Fruit fly (Drosophila melanogaster) whole organism, embryonic: ENCODE results near the gene ham.

Experiments used
- Bdp1 ChIP-seq: fragments of 200-800 bp; sonication (Bioruptor generic); optimal IDR thresholded peaks from 3 replicates; lab custom pipeline; 2016; ENCODE audit warnings: missing biosample characterization, missing genetic modification characterization
- Blimp-1 ChIP-seq: fragments of 200-800 bp; sonication (Bioruptor generic); optimal IDR thresholded peaks from 3 replicates; lab custom pipeline; 2018; ENCODE audit warnings: missing biosample characterization, missing genetic modification characterization, mild to moderate bottlenecking, moderate library complexity, missing genetic modification reagents
- CG10147 ChIP-seq: fragments of 200-800 bp; sonication (Bioruptor generic); optimal IDR thresholded peaks from 2 replicates; lab custom pipeline; 2019; ENCODE audit warnings: missing biosample characterization, mild to moderate bottlenecking, missing genetic modification characterization, moderate library complexity
- CG10431 ChIP-seq: fragments of 200-800 bp; sonication (Bioruptor generic); optimal IDR thresholded peaks from 3 replicates; lab custom pipeline; 2018; ENCODE audit warnings: missing biosample characterization, mild to moderate bottlenecking, missing genetic modification characterization
- CG11247 ChIP-seq: fragments of 200-800 bp; sonication (Bioruptor generic); IDR thresholded peaks from 2 replicates; pipeline ENCODE4 v1.3.6; 2022; ENCODE audit warnings: missing biosample characterization, missing genetic modification characterization
- CG11696 ChIP-seq: fragments of 200-800 bp; sonication (Bioruptor generic); IDR thresholded peaks from 2 replicates; pipeline ENCODE4 v1.3.6; 2022; ENCODE audit warnings: missing biosample characterization, missing genetic modification characterization
- CG12391 ChIP-seq: fragments of 200-800 bp; sonication (Bioruptor generic); optimal IDR thresholded peaks from 3 replicates; lab custom pipeline; 2018; ENCODE audit warnings: missing biosample characterization, mild to moderate bottlenecking, missing genetic modification characterization, moderate library complexity
- CG12942 ChIP-seq: fragments of 200-800 bp; sonication (Bioruptor generic); optimal IDR thresholded peaks from 3 replicates; lab custom pipeline; 2016; ENCODE audit warnings: missing biosample characterization, missing genetic modification characterization
- CG15073 ChIP-seq: fragments of 200-800 bp; sonication (Bioruptor generic); optimal IDR thresholded peaks from 2 replicates; lab custom pipeline; 2016; ENCODE audit warnings: missing biosample characterization, missing genetic modification characterization
- CG1603 ChIP-seq: fragments of 200-800 bp; sonication (Bioruptor generic); optimal IDR thresholded peaks from 2 replicates; lab custom pipeline; 2019; ENCODE audit warnings: missing biosample characterization, mild to moderate bottlenecking, missing genetic modification characterization, moderate library complexity
- CG1647 ChIP-seq: fragments of 200-800 bp; sonication (Bioruptor generic); optimal IDR thresholded peaks from 3 replicates; lab custom pipeline; 2016; ENCODE audit warnings: missing biosample characterization, missing genetic modification characterization
- CG16813 ChIP-seq: fragments of 200-800 bp; sonication (Bioruptor generic); IDR thresholded peaks from 3 replicates; pipeline ENCODE4 v1.3.6; 2022; ENCODE audit warnings: missing biosample characterization, missing genetic modification characterization; ENCODE audit not compliant: partially characterized antibody
- CG17802 ChIP-seq: fragments of 200-800 bp; sonication (Bioruptor generic); optimal IDR thresholded peaks from 2 replicates; lab custom pipeline; 2018; ENCODE audit warnings: missing biosample characterization, mild to moderate bottlenecking, missing genetic modification characterization, moderate library complexity
- CG2712 ChIP-seq: fragments of 200-800 bp; optimal IDR thresholded peaks from 3 replicates; lab custom pipeline; 2019; ENCODE audit warnings: missing biosample characterization, mild to moderate bottlenecking, missing genetic modification characterization, moderate library complexity
- CG33213 ChIP-seq: fragments of 200-800 bp; sonication (Bioruptor generic); optimal IDR thresholded peaks from 3 replicates; lab custom pipeline; 2016; ENCODE audit warnings: missing biosample characterization, missing genetic modification characterization
- CG33557 ChIP-seq: fragments of 200-800 bp; sonication (Bioruptor generic); optimal IDR thresholded peaks from 2 replicates; lab custom pipeline; 2019; ENCODE audit warnings: missing biosample characterization, mild to moderate bottlenecking, missing genetic modification characterization, moderate library complexity
- CG7372 ChIP-seq: fragments of 200-800 bp; sonication (Bioruptor generic); IDR thresholded peaks from 2 replicates; pipeline ENCODE4 v1.3.6; 2022; ENCODE audit warnings: missing biosample characterization, missing genetic modification characterization
- CG7928 ChIP-seq: fragments of 200-800 bp; sonication (Bioruptor generic); optimal IDR thresholded peaks from 2 replicates; lab custom pipeline; 2017; ENCODE audit warnings: missing biosample characterization, mild to moderate bottlenecking, missing genetic modification characterization
- CG7963 ChIP-seq: fragments of 200-800 bp; sonication (Bioruptor generic); IDR thresholded peaks from 3 replicates; pipeline ENCODE4 v1.3.6; 2022; ENCODE audit warnings: missing biosample characterization, missing genetic modification characterization; ENCODE audit not compliant: partially characterized antibody
- CG9817 ChIP-seq: fragments of 200-800 bp; sonication (Bioruptor generic); optimal IDR thresholded peaks from 2 replicates; lab custom pipeline; 2018; ENCODE audit warnings: missing biosample characterization, mild to moderate bottlenecking, missing genetic modification characterization, moderate library complexity
- CkIIα-i1 ChIP-seq: fragments of 200-800 bp; sonication (Bioruptor generic); IDR thresholded peaks from 2 replicates; pipeline ENCODE4 v1.3.6; 2022; ENCODE audit warnings: missing biosample characterization, missing genetic modification characterization
- Deaf1 ChIP-seq: fragments of 200-800 bp; optimal IDR thresholded peaks from 3 replicates; lab custom pipeline; 2019; ENCODE audit warnings: missing biosample characterization, mild to moderate bottlenecking, missing genetic modification characterization, moderate library complexity
- HLH54F ChIP-seq: fragments of 200-800 bp; sonication (Bioruptor generic); optimal IDR thresholded peaks from 3 replicates; lab custom pipeline; 2016; ENCODE audit warnings: missing biosample characterization, missing genetic modification characterization
- Hmr ChIP-seq: fragments of 200-800 bp; sonication (Bioruptor generic); optimal IDR thresholded peaks from 3 replicates; lab custom pipeline; 2017; ENCODE audit warnings: mild to moderate bottlenecking, missing biosample characterization, missing genetic modification reagents, missing genetic modification characterization
- Med ChIP-seq: fragments of 200-800 bp; sonication (Bioruptor generic); peaks from one replicate; lab custom pipeline; 2016; ENCODE audit warnings: missing biosample characterization, missing genetic modification characterization, mild to moderate bottlenecking, inconsistent platforms, moderate library complexity
- Mes4 ChIP-seq: fragments of 200-800 bp; sonication (Bioruptor generic); optimal IDR thresholded peaks from 2 replicates; lab custom pipeline; 2016; ENCODE audit warnings: missing biosample characterization, missing genetic modification characterization
- Myb ChIP-seq: fragments of 200-800 bp; sonication (Bioruptor generic); optimal IDR thresholded peaks from 2 replicates; lab custom pipeline; 2016; ENCODE audit warnings: missing biosample characterization, missing genetic modification characterization
- Nf-YB ChIP-seq: fragments of 200-800 bp; sonication (Bioruptor generic); optimal IDR thresholded peaks from 3 replicates; lab custom pipeline; 2019; ENCODE audit warnings: missing biosample characterization, mild to moderate bottlenecking, missing genetic modification characterization, moderate library complexity
- Sin3A ChIP-seq: fragments of >200 bp; optimal IDR thresholded peaks from 2 replicates; lab custom pipeline; 2018
- Tbp ChIP-seq: fragments of >200 bp; optimal IDR thresholded peaks from 2 replicates; lab custom pipeline; 2018; ENCODE audit warnings: missing biosample characterization, missing genetic modification characterization
- al ChIP-seq: fragments of 200-800 bp; sonication (Bioruptor generic); IDR thresholded peaks from 2 replicates; pipeline ENCODE4 v1.3.6; 2022; ENCODE audit warnings: missing biosample characterization, missing genetic modification characterization
- ato ChIP-seq: fragments of 200-800 bp; sonication (Bioruptor generic); IDR thresholded peaks from 2 replicates; pipeline ENCODE4 v1.3.6; 2022; ENCODE audit warnings: missing biosample characterization, missing genetic modification characterization; ENCODE audit not compliant: partially characterized antibody
- chn ChIP-seq: fragments of 200-800 bp; sonication (Bioruptor generic); optimal IDR thresholded peaks from 2 replicates; lab custom pipeline; 2016; ENCODE audit warnings: missing biosample characterization, missing genetic modification characterization
- croc ChIP-seq: fragments of 200-800 bp; sonication (Bioruptor generic); conservative IDR thresholded peaks from 3 replicates; pipeline ENCODE4 v1.3.6; 2022; ENCODE audit warnings: missing biosample characterization, missing genetic modification characterization
- dati ChIP-seq: fragments of 200-800 bp; sonication (Bioruptor generic); IDR thresholded peaks from 2 replicates; pipeline ENCODE4 v1.3.6; 2022; ENCODE audit warnings: missing biosample characterization, missing genetic modification characterization
- gcm ChIP-seq: fragments of 200-800 bp; sonication (Bioruptor generic); optimal IDR thresholded peaks from 2 replicates; lab custom pipeline; 2019; ENCODE audit warnings: missing biosample characterization, mild to moderate bottlenecking, missing genetic modification characterization, moderate library complexity
- kni ChIP-seq: fragments of 200-800 bp; sonication (Bioruptor generic); optimal IDR thresholded peaks from 3 replicates; lab custom pipeline; 2017; ENCODE audit warnings: mild to moderate bottlenecking, missing biosample characterization, missing genetic modification reagents, missing genetic modification characterization
- lov ChIP-seq, 2 experiments: fragments of 200-800 bp in 1 of 2; fragments of >200 bp in 1 of 2; sonication (Bioruptor generic) in 1 of 2; IDR thresholded peaks in 1 of 2; optimal IDR thresholded peaks in 1 of 2; 2 replicates in 1 of 2; 3 replicates in 1 of 2; pipeline versions ENCODE4 v1.3.6 to Lab custom; 2017 to 2022; ENCODE audit warnings: missing biosample characterization in 1 of 2, missing genetic modification characterization in 1 of 2
- otp ChIP-seq: fragments of 200-800 bp; sonication (Bioruptor generic); IDR thresholded peaks from 3 replicates; pipeline ENCODE4, ENCODE4 v1.3.6; 2022; ENCODE audit warnings: missing biosample characterization, missing genetic modification characterization
- pfk ChIP-seq: fragments of 200-800 bp; sonication (Bioruptor generic); optimal IDR thresholded peaks from 2 replicates; lab custom pipeline; 2018; ENCODE audit warnings: missing biosample characterization, mild to moderate bottlenecking, missing genetic modification characterization, moderate library complexity
- pnt ChIP-seq: fragments of 200-800 bp; sonication (Bioruptor generic); optimal IDR thresholded peaks from 3 replicates; lab custom pipeline; 2016; ENCODE audit warnings: missing biosample characterization, missing genetic modification characterization
- pros ChIP-seq: fragments of 200-800 bp; sonication (Bioruptor generic); optimal IDR thresholded peaks from 3 replicates; lab custom pipeline; 2019; ENCODE audit warnings: missing biosample characterization, mild to moderate bottlenecking, missing genetic modification characterization, moderate library complexity
- psq ChIP-seq: fragments of 200-800 bp; sonication (Bioruptor generic); optimal IDR thresholded peaks from 2 replicates; lab custom pipeline; 2017; ENCODE audit warnings: missing biosample characterization, missing genetic modification characterization
- sim ChIP-seq: fragments of 200-800 bp; sonication (Bioruptor generic); IDR thresholded peaks from 2 replicates; pipeline ENCODE4 v1.3.6; 2022; ENCODE audit warnings: missing biosample characterization, missing genetic modification characterization
- slou ChIP-seq: fragments of 200-800 bp; sonication (Bioruptor generic); optimal IDR thresholded peaks from 3 replicates; lab custom pipeline; 2016; ENCODE audit warnings: missing biosample characterization, missing genetic modification characterization
- tgo ChIP-seq: fragments of 200-800 bp; sonication (Bioruptor generic); IDR thresholded peaks from 3 replicates; pipeline ENCODE4 v1.3.6; 2022; ENCODE audit warnings: missing biosample characterization, missing genetic modification characterization
- zf30C ChIP-seq: fragments of 200-800 bp; sonication (Bioruptor generic); optimal IDR thresholded peaks from 3 replicates; lab custom pipeline; 2018; ENCODE audit warnings: missing biosample characterization, mild to moderate bottlenecking, missing genetic modification characterization

ham gene

DNA sequence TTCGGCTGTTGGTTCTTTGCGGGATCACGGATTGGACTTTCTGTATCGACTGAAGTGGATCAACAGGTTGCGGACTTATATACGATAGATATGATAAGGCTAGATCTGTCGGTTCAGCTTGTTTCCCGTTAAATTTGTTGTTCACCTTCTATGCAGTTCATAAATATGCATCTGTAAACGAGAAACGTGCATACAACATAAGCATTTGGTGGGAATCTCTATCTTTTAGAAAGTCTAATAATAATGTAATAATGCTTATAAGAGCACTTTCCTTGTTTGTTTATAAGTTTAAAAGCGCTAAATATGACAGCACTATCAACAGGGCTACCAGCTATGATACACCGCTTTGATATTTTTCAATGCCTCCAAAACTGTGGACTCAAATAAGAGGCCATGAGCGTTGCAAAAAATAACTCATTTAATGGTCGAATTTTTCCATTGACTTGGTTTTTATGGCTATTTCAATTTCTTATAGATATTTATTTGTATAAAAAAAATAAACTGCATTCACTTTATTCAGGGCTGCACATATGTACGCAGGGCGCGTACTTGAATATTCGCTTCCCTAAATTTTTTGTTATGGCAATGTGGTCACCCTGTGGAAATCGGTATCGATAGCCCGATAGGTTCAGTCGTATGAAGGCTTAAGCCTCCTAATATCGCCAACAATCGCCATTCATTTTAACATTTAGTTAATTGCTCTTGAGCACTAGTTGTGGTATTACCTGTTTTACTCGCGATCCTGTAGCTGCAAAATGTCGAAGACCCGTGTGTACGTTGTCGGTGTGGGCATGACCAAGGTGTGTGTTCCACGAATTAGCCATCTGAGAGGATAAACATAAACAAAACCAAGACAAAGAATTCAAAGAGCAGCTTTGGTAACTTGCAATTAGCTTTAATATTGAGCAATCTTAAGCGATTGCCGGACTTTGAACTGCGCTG is 38.2 kb upstream of the ham start, which contains the start of the genes CG17597 and ScpX (continued):
- peak; percentile 35; the same call in 2 of the 3 replicates for TF ChIP-seq tgo
- peak; percentile 16; the same call in 1 of the 3 replicates for TF ChIP-seq croc (GFP tag; lab: Robert Waterston, UW)
- TF ChIP-seq Med (GFP tag; lab: Kevin White, UChicago): peak; percentile 89
- TF ChIP-seq Sin3A: peak; percentile 71
- TF ChIP-seq CG16813: peak; percentile 81
- TF ChIP-seq CG7372 (GFP tag; lab: Robert Waterston, UW): 0 out of 2 replicates have a peak, but pooled peaks have one; percentile 11
- TF ChIP-seq lov (optimal IDR thresholded peaks at IDR 0.05; lab: Kevin White, UChicago): no peak
- TF ChIP-seq lov (GFP tag; IDR thresholded peaks at IDR 0.05; lab: Robert Waterston, UW): no peak
- TF ChIP-seq Myb (GFP tag; lab: Kevin White, UChicago): peak; percentile 27
- peak; percentile 27 for TF ChIP-seq Nf-YB (GFP tag; lab: Kevin White, UChicago)
- peak; percentile 48 for TF ChIP-seq CG17802 (tag; lab: Kevin White, UChicago)
- peak; percentile 72 for TF ChIP-seq chn (GFP tag; lab: Kevin White, UChicago)
- no peak for TF ChIP-seq zf30C (GFP tag; lab: Kevin White, UChicago)
- peak; percentile 64 for TF ChIP-seq CG33557 (GFP tag; lab: Kevin White, UChicago)
- TF ChIP-seq HLH54F: peak; percentile 68
- peak; percentile 6 for TF ChIP-seq gcm (GFP tag; lab: Kevin White, UChicago)
- peak; percentile 63 for TF ChIP-seq Hmr (GFP tag; lab: Kevin White, UChicago)
- TF ChIP-seq al (GFP tag; lab: Robert Waterston, UW): no peak; the same call in 1 of the 2 replicates
- peak; percentile 11 for TF ChIP-seq Mes4 (GFP tag; lab: Kevin White, UChicago)
- TF ChIP-seq Blimp-1 (GFP tag; lab: Kevin White, UChicago): peak; percentile 64
- TF ChIP-seq pnt (GFP tag; lab: Kevin White, UChicago): peak; percentile 58
- peak; percentile 90 for TF ChIP-seq ato (GFP tag; lab: Robert Waterston, UW)
- TF ChIP-seq CG1647 (GFP tag; lab: Kevin White, UChicago): peak; percentile 51
- peak; percentile 67 for TF ChIP-seq CG2712 (tag; lab: Kevin White, UChicago)
- TF ChIP-seq CkIIα-i1 (GFP tag; lab: Robert Waterston, UW): no peak
- TF ChIP-seq CG33213 (GFP tag; lab: Kevin White, UChicago): peak; percentile 31
- no peak for TF ChIP-seq Deaf1 (tag; lab: Kevin White, UChicago)
- peak; percentile 45 for TF ChIP-seq CG12942 (GFP tag; lab: Kevin White, UChicago)
- TF ChIP-seq slou: peak; percentile 70
- TF ChIP-seq dati (GFP tag; lab: Robert Waterston, UW): no peak
- peak; percentile 56 for TF ChIP-seq Tbp (GFP tag; lab: Kevin White, UChicago)
- TF ChIP-seq pfk (GFP tag; lab: Kevin White, UChicago): peak; percentile 16
- no peak for TF ChIP-seq sim (GFP tag; lab: Robert Waterston, UW)
- 0 out of 3 replicates have a peak, but pooled peaks have one; percentile 10 for TF ChIP-seq otp (GFP tag; lab: Robert Waterston, UW)
- peak; percentile 60 for TF ChIP-seq CG10147 (GFP tag; lab: Kevin White, UChicago)
- TF ChIP-seq pros: no peak
- peak; percentile 76 for TF ChIP-seq CG9817
- peak; percentile 13 for TF ChIP-seq Bdp1 (GFP tag; lab: Kevin White, UChicago)
- TF ChIP-seq CG15073 (GFP tag; lab: Kevin White, UChicago): no peak
- no peak for TF ChIP-seq CG11696 (GFP tag; lab: Robert Waterston, UW)
- TF ChIP-seq CG1603: peak; percentile 45
- peak; percentile 88 for TF ChIP-seq CG7963 (GFP tag; lab: Robert Waterston, UW)
- peak; percentile 61 for TF ChIP-seq kni (GFP tag; lab: Kevin White, UChicago)
- TF ChIP-seq CG12391: peak; percentile 80
- no peak for TF ChIP-seq psq (GFP tag; lab: Kevin White, UChicago)
- TF ChIP-seq CG10431 (GFP tag; lab: Kevin White, UChicago): no peak
- 0 out of 2 replicates have a peak, but pooled peaks have one; percentile 24 for TF ChIP-seq CG11247 (GFP tag; lab: Robert Waterston, UW)
- peak; percentile 99 for TF ChIP-seq CG7928
